Worm (Caenorhabditis elegans): ENCODE measurements around the gene C12D5.4.
"Not testable (repeated sequence)": the region's sequence is repeated elsewhere in the genome, so short reads cannot be mapped to it uniquely, and the experiment has no call there.

Gene C12D5.4

ce11 chrV:7689888-7690287 is 17.5 kb downstream of the C12D5.4 start, which contains the start of gene C12D5.9:
TSS of gene C12D5.9 (minus strand) at chrV:7689988.
- no peak for TF ChIP-seq ref-2 (tag; optimal IDR thresholded peaks at IDR 0.05)
- no peak for TF ChIP-seq ceh-14 (tag; optimal IDR thresholded peaks at IDR 0.05)

ce11 chrV:7690637-7691036 is 18.3 kb downstream of the C12D5.4 start:
- no peak for TF ChIP-seq dmd-4 (tag; optimal IDR thresholded peaks at IDR 0.05; ENCODE audit: borderline replicate concordance)
- TF ChIP-seq ceh-9 (tag; optimal IDR thresholded peaks at IDR 0.05), result no peak
- no peak for TF ChIP-seq elt-2 (tag; optimal IDR thresholded peaks at IDR 0.05)
- no peak for TF ChIP-seq tbx-2 (tag; optimal IDR thresholded peaks at IDR 0.05)
- no peak for TF ChIP-seq ama-1 (optimal IDR thresholded peaks at IDR 0.05)

- TF ChIP-seq npax-4 (tag; optimal IDR thresholded peaks at IDR 0.05) (no peak), gmeb-2 (tag; optimal IDR thresholded peaks at IDR 0.05) (no peak), ttx-3 (tag; optimal IDR thresholded peaks at IDR 0.05) (no peak), lim-6 (tag; optimal IDR thresholded peaks at IDR 0.05) (no peak), ceh-31 (tag; optimal IDR thresholded peaks at IDR 0.05) (no peak), ets-4 (tag; optimal IDR thresholded peaks at IDR 0.05) (no peak), odd-2 (tag; optimal IDR thresholded peaks at IDR 0.05) (no peak), C38D4.7 (GFP tag; optimal IDR thresholded peaks at IDR 0.05) (no peak), unc-3 (GFP tag; conservative IDR thresholded peaks at IDR 0.05) (no peak), unc-3 (tag; optimal IDR thresholded peaks at IDR 0.05) (no peak), ceh-24 (tag; optimal IDR thresholded peaks at IDR 0.05) (no peak), madf-2 (tag; optimal IDR thresholded peaks at IDR 0.05) (no peak), K09A11.1 (tag; optimal IDR thresholded peaks at IDR 0.05; ENCODE audit: insufficient read depth) (no peak), nfya-1 (tag; optimal IDR thresholded peaks at IDR 0.05) (no peak), elt-4 (tag; optimal IDR thresholded peaks at IDR 0.05) (no peak), ceh-34 (tag; optimal IDR thresholded peaks at IDR 0.05) (no peak), sdc-2 (tag; optimal IDR thresholded peaks at IDR 0.05) (no peak), ama-1 (optimal IDR thresholded peaks at IDR 0.05) (no peak), pros-1 (tag; optimal IDR thresholded peaks at IDR 0.05) (no peak)
These were observed 21.0 kb downstream of the C12D5.4 start, which contains the start of gene C12D5.10 for ce11 chrV:7693394-7693793. TSS of gene C12D5.10 (minus strand) at chrV:7693494.

- TF ChIP-seq ztf-16 (tag; optimal IDR thresholded peaks at IDR 0.05), result no peak
- no peak for TF ChIP-seq tbx-7 (tag; optimal IDR thresholded peaks at IDR 0.05)
- TF ChIP-seq tbx-2 (tag; optimal IDR thresholded peaks at IDR 0.05), result no peak
- TF ChIP-seq ceh-24 (tag; optimal IDR thresholded peaks at IDR 0.05), result no peak
- no peak for TF ChIP-seq unc-86 (tag; optimal IDR thresholded peaks at IDR 0.05)
- TF ChIP-seq ceh-18 (tag; optimal IDR thresholded peaks at IDR 0.05), result no peak
- no peak for TF ChIP-seq syd-9 (tag; optimal IDR thresholded peaks at IDR 0.05)
- no peak for TF ChIP-seq C08G9.2 (tag; optimal IDR thresholded peaks at IDR 0.05)
- TF ChIP-seq lin-11 (tag; optimal IDR thresholded peaks at IDR 0.05), result no peak
- TF ChIP-seq gmeb-2 (tag; optimal IDR thresholded peaks at IDR 0.05), result no peak
- TF ChIP-seq pat-9 (tag; optimal IDR thresholded peaks at IDR 0.05), result no peak
- no peak for TF ChIP-seq odd-2 (tag; optimal IDR thresholded peaks at IDR 0.05)
- no peak for TF ChIP-seq ets-4 (tag; optimal IDR thresholded peaks at IDR 0.05)
- TF ChIP-seq ceh-31 (tag; optimal IDR thresholded peaks at IDR 0.05), result no peak
- no peak for TF ChIP-seq ceh-9 (tag; optimal IDR thresholded peaks at IDR 0.05)
These were observed 24.5 kb downstream of the C12D5.4 start, which contains the start of gene ZK105.3 for ce11 chrV:7696842-7697241. TSS of gene ZK105.3 (plus strand) at chrV:7697142.

ce11 chrV:7703536-7703935 is 31.2 kb downstream of the C12D5.4 start, which contains the start of gene srsx-40:
TSS of gene srsx-40 (minus strand) at chrV:7703636.
- TF ChIP-seq fkh-10 (GFP tag; optimal IDR thresholded peaks at IDR 0.05); tbx-2 (tag; optimal IDR thresholded peaks at IDR 0.05); dve-1 (tag; optimal IDR thresholded peaks at IDR 0.05): not testable (repeated sequence)
